Fruit fly (Drosophila melanogaster) whole organism, embryonic: Measurements from ENCODE around the gene Fit2.

Source experiments
- Bgb ChIP-seq: fragments of 200-800 bp; sonication (Bioruptor generic); IDR thresholded peaks from 2 replicates; pipeline ENCODE4 v1.3.6; 2022; ENCODE audit warnings: missing biosample characterization, missing genetic modification characterization; ENCODE audit not compliant: partially characterized antibody
- Blimp-1 ChIP-seq: fragments of 200-800 bp; sonication (Bioruptor generic); optimal IDR thresholded peaks from 3 replicates; lab custom pipeline; 2018; ENCODE audit warnings: missing biosample characterization, missing genetic modification characterization, mild to moderate bottlenecking, moderate library complexity, missing genetic modification reagents
- CG12391 ChIP-seq: fragments of 200-800 bp; sonication (Bioruptor generic); optimal IDR thresholded peaks from 3 replicates; lab custom pipeline; 2018; ENCODE audit warnings: missing biosample characterization, mild to moderate bottlenecking, missing genetic modification characterization, moderate library complexity
- CG14860 ChIP-seq: fragments of 200-800 bp; sonication (Bioruptor generic); IDR thresholded peaks from 3 replicates; pipeline ENCODE4 v1.3.6; 2022; ENCODE audit warnings: missing biosample characterization, missing genetic modification characterization; ENCODE audit not compliant: partially characterized antibody
- CG17829 ChIP-seq: fragments of 200-800 bp; optimal IDR thresholded peaks from 2 replicates; lab custom pipeline; 2019; ENCODE audit warnings: missing biosample characterization, mild to moderate bottlenecking, missing genetic modification characterization, moderate library complexity
- CG18011 ChIP-seq: fragments of 200-800 bp; sonication (Bioruptor generic); optimal IDR thresholded peaks from 2 replicates; lab custom pipeline; 2017; ENCODE audit warnings: missing biosample characterization, missing genetic modification characterization, mild to moderate bottlenecking, moderate library complexity, missing genotype
- CG2129 ChIP-seq: fragments of 200-800 bp; sonication (Bioruptor generic); IDR thresholded peaks from 2 replicates; pipeline ENCODE4 v1.3.6; 2022; ENCODE audit warnings: missing biosample characterization, missing genetic modification characterization; ENCODE audit not compliant: partially characterized antibody
- CG31224 ChIP-seq: fragments of 200-800 bp; sonication (Bioruptor generic); IDR thresholded peaks from 2 replicates; pipeline ENCODE4 v1.3.6; 2022; ENCODE audit warnings: missing biosample characterization, missing genetic modification characterization
- CG3847 ChIP-seq: fragments of 200-800 bp; sonication (Bioruptor generic); IDR thresholded peaks from 2 replicates; pipeline ENCODE4 v1.3.6; 2022; ENCODE audit warnings: missing biosample characterization, missing genetic modification characterization
- CG4854 ChIP-seq: fragments of 200-800 bp; sonication (Bioruptor generic); optimal IDR thresholded peaks from 2 replicates; lab custom pipeline; 2016; ENCODE audit warnings: missing biosample characterization, missing genetic modification characterization, inconsistent platforms
- Dad ChIP-seq: fragments of 200-800 bp; sonication (Bioruptor generic); optimal IDR thresholded peaks from 3 replicates; lab custom pipeline; 2016; ENCODE audit warnings: missing biosample characterization, missing genetic modification characterization
- Dip2 ChIP-seq: fragments of 200-800 bp; sonication (Bioruptor generic); IDR thresholded peaks from 2 replicates; pipeline ENCODE4 v1.3.6; 2022; ENCODE audit warnings: missing biosample characterization, missing genetic modification characterization
- Dll ChIP-seq: fragments of 200-800 bp; sonication (Bioruptor generic); IDR thresholded peaks from 4 replicates; pipeline ENCODE4 v1.3.6; 2022; ENCODE audit warnings: missing biosample characterization, missing genetic modification characterization; ENCODE audit not compliant: partially characterized antibody
- HHEX ChIP-seq: fragments of 200-800 bp; sonication (Bioruptor generic); optimal IDR thresholded peaks from 3 replicates; lab custom pipeline; 2017; ENCODE audit warnings: missing biosample characterization, mild to moderate bottlenecking, missing genetic modification characterization, missing genetic modification reagents
- HLH4C ChIP-seq: fragments of 200-800 bp; sonication (Bioruptor generic); IDR thresholded peaks from 3 replicates; pipeline ENCODE4 v1.3.6; 2022; ENCODE audit warnings: missing biosample characterization, missing genetic modification characterization; ENCODE audit not compliant: partially characterized antibody
- HLHmδ ChIP-seq: fragments of 200-800 bp; sonication (Bioruptor generic); optimal IDR thresholded peaks from 2 replicates; lab custom pipeline; 2018; ENCODE audit warnings: missing biosample characterization, mild to moderate bottlenecking, missing genetic modification characterization, moderate library complexity
- MBD-R2 ChIP-seq: fragments of 200-800 bp; sonication (Bioruptor generic); IDR thresholded peaks from 2 replicates; pipeline ENCODE4 v1.3.6; 2022; ENCODE audit warnings: missing biosample characterization, missing genetic modification characterization
- MESR4 ChIP-seq: fragments of 200-800 bp; sonication (Bioruptor generic); optimal IDR thresholded peaks from 2 replicates; lab custom pipeline; 2018; ENCODE audit warnings: missing biosample characterization, mild to moderate bottlenecking, missing genetic modification characterization, moderate library complexity
- Opbp ChIP-seq: fragments of 200-800 bp; sonication (Bioruptor generic); IDR thresholded peaks from 3 replicates; pipeline ENCODE4 v1.3.6; 2022; ENCODE audit warnings: missing biosample characterization, missing genetic modification characterization; ENCODE audit not compliant: partially characterized antibody
- Rfx ChIP-seq: fragments of 200-800 bp; sonication (Bioruptor generic); IDR thresholded peaks from 2 replicates; pipeline ENCODE4 v1.3.6; 2022; ENCODE audit warnings: missing biosample characterization, missing genetic modification characterization
- ac ChIP-seq: fragments of 200-800 bp; sonication (Bioruptor generic); optimal IDR thresholded peaks from 3 replicates; lab custom pipeline; 2017; ENCODE audit warnings: missing biosample characterization, mild to moderate bottlenecking, missing genetic modification characterization
- chn ChIP-seq: fragments of 200-800 bp; sonication (Bioruptor generic); optimal IDR thresholded peaks from 2 replicates; lab custom pipeline; 2016; ENCODE audit warnings: missing biosample characterization, missing genetic modification characterization
- ci ChIP-seq: fragments of 200-800 bp; sonication (Bioruptor generic); IDR thresholded peaks from 3 replicates; pipeline ENCODE4 v1.3.6; 2022; ENCODE audit warnings: missing biosample characterization, missing genetic modification characterization
- dati ChIP-seq: fragments of 200-800 bp; sonication (Bioruptor generic); IDR thresholded peaks from 2 replicates; pipeline ENCODE4 v1.3.6; 2022; ENCODE audit warnings: missing biosample characterization, missing genetic modification characterization
- disco-r ChIP-seq: fragments of 200-800 bp; sonication (Bioruptor generic); optimal IDR thresholded peaks from 2 replicates; lab custom pipeline; 2016; ENCODE audit warnings: missing biosample characterization, missing genetic modification characterization
- exex ChIP-seq: fragments of 200-800 bp; sonication (Bioruptor generic); optimal IDR thresholded peaks from 4 replicates; lab custom pipeline; 2018; ENCODE audit warnings: missing biosample characterization, mild to moderate bottlenecking, missing genetic modification characterization, moderate library complexity
- ham ChIP-seq: fragments of 200-800 bp; sonication (Bioruptor generic); IDR thresholded peaks from 2 replicates; pipeline ENCODE4 v1.3.6; 2022; ENCODE audit warnings: missing biosample characterization, missing genetic modification characterization
- lab ChIP-seq: fragments of 200-800 bp; sonication (Bioruptor generic); optimal IDR thresholded peaks from 3 replicates; lab custom pipeline; 2017; ENCODE audit warnings: missing biosample characterization, missing genetic modification characterization, mild to moderate bottlenecking, moderate library complexity, missing genetic modification reagents
- lola ChIP-seq, 3 experiments: fragments of >200 bp in 2 of 3; fragments of 200-800 bp in 1 of 3; sonication (Bioruptor generic) in 1 of 3; optimal IDR thresholded peaks; 2 replicates each; lab custom pipeline; 2017 to 2019; ENCODE audit warnings: missing biosample characterization in 3 of 3, missing genetic modification characterization in 3 of 3, mild to moderate bottlenecking in 1 of 3, moderate library complexity in 1 of 3
- nom ChIP-seq: fragments of 200-800 bp; sonication (Bioruptor generic); optimal IDR thresholded peaks from 2 replicates; lab custom pipeline; 2017; ENCODE audit warnings: missing biosample characterization, missing genetic modification characterization, mild to moderate bottlenecking, moderate library complexity, missing genetic modification reagents
- pan ChIP-seq, 4 experiments: fragments of >200 bp in 3 of 4; fragments of 200-800 bp in 1 of 4; sonication (Bioruptor generic) in 1 of 4; optimal IDR thresholded peaks in 3 of 4; IDR thresholded peaks in 1 of 4; 2 replicates each; pipeline versions ENCODE4 v1.3.6 to Lab custom; 2017 to 2022; ENCODE audit warnings: missing biosample characterization in 2 of 4, missing genetic modification characterization in 2 of 4, mixed read lengths in 1 of 4
- pfk ChIP-seq: fragments of 200-800 bp; sonication (Bioruptor generic); optimal IDR thresholded peaks from 2 replicates; lab custom pipeline; 2018; ENCODE audit warnings: missing biosample characterization, mild to moderate bottlenecking, missing genetic modification characterization, moderate library complexity
- pzg ChIP-seq: fragments of 200-800 bp; sonication (Bioruptor generic); optimal IDR thresholded peaks from 3 replicates; lab custom pipeline; 2018; ENCODE audit warnings: missing biosample characterization, mild to moderate bottlenecking, missing genetic modification characterization, moderate library complexity
- sens ChIP-seq: fragments of 200-800 bp; sonication (Bioruptor generic); peaks from one replicate; lab custom pipeline; 2016; ENCODE audit warnings: missing biosample characterization, missing genetic modification characterization
- slou ChIP-seq: fragments of 200-800 bp; sonication (Bioruptor generic); optimal IDR thresholded peaks from 3 replicates; lab custom pipeline; 2016; ENCODE audit warnings: missing biosample characterization, missing genetic modification characterization
- sr ChIP-seq: fragments of 200-800 bp; sonication (Bioruptor generic); IDR thresholded peaks from 3 replicates; pipeline ENCODE4 v1.3.6; 2022; ENCODE audit warnings: missing biosample characterization, missing genetic modification characterization
- unc-4 ChIP-seq: fragments of 200-800 bp; sonication (Bioruptor generic); IDR thresholded peaks from 2 replicates; pipeline ENCODE4 v1.3.6; 2022; ENCODE audit warnings: missing biosample characterization, missing genetic modification characterization; ENCODE audit not compliant: partially characterized antibody

The Fit2 gene

DNA sequence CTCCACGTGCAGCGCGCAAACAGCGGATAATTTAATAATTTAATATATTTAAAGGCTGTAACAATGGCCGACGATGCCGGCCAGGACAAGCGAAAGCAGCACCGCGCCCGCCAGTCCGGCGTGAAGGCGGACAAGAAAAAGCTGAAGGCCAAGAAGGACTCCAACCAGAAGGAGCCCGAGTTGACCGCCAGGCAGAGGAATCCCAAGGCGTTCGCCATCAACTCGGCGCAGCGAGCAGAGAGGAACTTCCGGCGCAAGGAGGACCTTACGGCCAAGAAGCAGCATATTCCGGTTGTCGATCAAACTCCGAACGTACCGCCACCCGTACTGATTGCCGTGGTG, 7.6 kb upstream of the Fit2 start:
- no peak for TF ChIP-seq Blimp-1
- TF ChIP-seq Dip2: no peak
- no peak for TF ChIP-seq CG17829 (tag; lab: Kevin White, UChicago)
- TF ChIP-seq CG31224 (GFP tag; lab: Robert Waterston, UW): no peak
- peak; percentile 53 for TF ChIP-seq MBD-R2 (GFP tag; lab: Robert Waterston, UW)
- no peak for TF ChIP-seq pan (optimal IDR thresholded peaks at IDR 0.05; lab: Kevin White, UChicago)
- TF ChIP-seq pan (GFP tag; optimal IDR thresholded peaks at IDR 0.05 in 1 of 2, IDR thresholded peaks at IDR 0.05 in 1 of 2): peak in 1 of 2 experiments; percentile 1
- no peak for TF ChIP-seq sens (GFP tag; lab: Kevin White, UChicago)
- 0 out of 4 replicates have a peak, but pooled peaks have one; percentile 1 for TF ChIP-seq Dll (GFP tag; lab: Robert Waterston, UW)
- no peak for TF ChIP-seq CG2129 (GFP tag; lab: Robert Waterston, UW)
- no peak for TF ChIP-seq ham (GFP tag; lab: Robert Waterston, UW)
- TF ChIP-seq HLHmδ (GFP tag; lab: Kevin White, UChicago): no peak
- TF ChIP-seq MESR4: peak; percentile 52
- TF ChIP-seq lab (GFP tag; lab: Kevin White, UChicago): no peak
- TF ChIP-seq exex: no peak
- no peak for TF ChIP-seq CG4854 (GFP tag; lab: Kevin White, UChicago)
- no peak for TF ChIP-seq chn (GFP tag; lab: Kevin White, UChicago)
- TF ChIP-seq ac (GFP tag; lab: Kevin White, UChicago): no peak
- TF ChIP-seq Dad: no peak
- no peak for TF ChIP-seq HHEX (GFP tag; lab: Kevin White, UChicago)
- TF ChIP-seq sr: no peak
- TF ChIP-seq pzg (GFP tag; lab: Kevin White, UChicago): no peak
- 0 out of 3 replicates have a peak, but pooled peaks have one; percentile 3 for TF ChIP-seq HLH4C (GFP tag; lab: Robert Waterston, UW)
- TF ChIP-seq CG12391 (tag; lab: Kevin White, UChicago): no peak
- no peak for TF ChIP-seq lola (GFP tag; optimal IDR thresholded peaks at IDR 0.05; lab: Kevin White, UChicago)
- TF ChIP-seq Bgb (GFP tag; lab: Robert Waterston, UW): peak; percentile 4; the same call in 1 of the 2 replicates
- TF ChIP-seq unc-4 (GFP tag; lab: Robert Waterston, UW): peak; percentile 9; the same call in 1 of the 2 replicates
- TF ChIP-seq nom (GFP tag; lab: Kevin White, UChicago): no peak
- TF ChIP-seq pfk (GFP tag; lab: Kevin White, UChicago): no peak
- TF ChIP-seq dati (GFP tag; lab: Robert Waterston, UW): no peak
- 0 out of 3 replicates have a peak, but pooled peaks have one; percentile 45 for TF ChIP-seq CG14860 (GFP tag; lab: Robert Waterston, UW)
- peak; percentile 61; the same call in 1 of the 3 replicates for TF ChIP-seq Opbp (GFP tag; lab: Robert Waterston, UW)
- no peak for TF ChIP-seq disco-r (GFP tag; lab: Kevin White, UChicago)
- TF ChIP-seq CG18011 (GFP tag; lab: Kevin White, UChicago): no peak
- no peak for TF ChIP-seq slou (GFP tag; lab: Kevin White, UChicago)
- peak; percentile 1; the same call in 1 of the 3 replicates for TF ChIP-seq ci (GFP tag; lab: Robert Waterston, UW)

DNA sequence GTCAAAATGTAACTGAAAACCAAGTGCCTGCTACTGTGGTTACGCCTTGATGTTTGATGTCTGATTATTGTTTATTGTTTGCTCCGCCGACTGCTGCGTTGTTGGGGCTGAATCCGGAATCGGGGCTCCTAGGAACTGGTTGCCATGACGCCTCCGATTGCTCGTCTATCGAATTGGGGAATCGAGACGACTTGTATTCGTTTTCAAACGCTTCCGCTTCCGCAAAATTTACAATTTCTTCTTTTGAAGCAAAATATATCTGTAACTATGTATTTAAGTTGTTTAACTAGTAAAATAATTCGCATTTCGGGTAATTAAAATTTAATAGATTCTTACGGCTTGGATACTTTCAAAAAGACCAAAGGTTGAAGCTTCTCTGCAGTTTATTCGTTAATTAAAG, 1.4 kb upstream of the Fit2 start, which contains the start of gene CG6652:
Gene CG6652, minus strand, starts transcription at position 101 of the 400 bp plus-strand sequence.
- TF ChIP-seq CG3847 (GFP tag; lab: Robert Waterston, UW): no peak
- peak; percentile 15; the same call in 1 of the 2 replicates for TF ChIP-seq Rfx
